Worm (Caenorhabditis elegans) whole organism, L4 larva: ENCODE results near the gene M116.5.

ENCODE experiments used
- F10B5.3 ChIP-seq: sonication (generic microtip); optimal IDR thresholded peaks from 2 replicates; lab custom pipeline; 2016; ENCODE audit warnings: mild to moderate bottlenecking, missing genetic modification characterization, missing compliant biosample characterization
- F37D6.2 ChIP-seq: sonication (generic microtip); optimal IDR thresholded peaks from 2 replicates; lab custom pipeline; 2016; ENCODE audit warnings: mild to moderate bottlenecking, missing genetic modification characterization, missing compliant biosample characterization
- T20F7.1 ChIP-seq: fragments of 200-800 bp; sonication (Bioruptor generic); optimal IDR thresholded peaks from 2 replicates; lab custom pipeline; 2018; ENCODE audit warnings: mild to moderate bottlenecking, missing genetic modification characterization, missing compliant biosample characterization
- Y105C5A.15 ChIP-seq: fragments of 200-800 bp; sonication (Bioruptor generic); IDR thresholded peaks from 2 replicates; pipeline ENCODE4 v1.3.6; 2022; ENCODE audit warnings: missing genetic modification characterization, missing compliant biosample characterization
- Y48G9A.11 ChIP-seq: fragments of 200-800 bp; sonication (Bioruptor generic); IDR thresholded peaks from 2 replicates; pipeline ENCODE4 v1.3.6; 2022; ENCODE audit warnings: missing genetic modification reagents, missing genetic modification characterization, missing compliant biosample characterization
- Y5F2A.4 ChIP-seq: fragments of 200-800 bp; sonication (Bioruptor generic); optimal IDR thresholded peaks from 2 replicates; lab custom pipeline; 2018; ENCODE audit warnings: mild to moderate bottlenecking, missing genetic modification characterization, missing compliant biosample characterization
- Y75B8A.6 ChIP-seq: fragments of 200-800 bp; sonication (Bioruptor generic); IDR thresholded peaks from 2 replicates; pipeline ENCODE4 v1.3.6; 2022; ENCODE audit warnings: missing genetic modification reagents, missing genetic modification characterization, missing compliant biosample characterization
- aly-2 ChIP-seq: sonication (generic microtip); optimal IDR thresholded peaks from 2 replicates; lab custom pipeline; 2018; ENCODE audit warnings: missing biosample characterization, missing genetic modification characterization
- ceh-20 ChIP-seq: fragments of 200-800 bp; sonication (Bioruptor generic); IDR thresholded peaks from 2 replicates; pipeline ENCODE4 v1.3.6; 2022; ENCODE audit warnings: missing genetic modification reagents, missing genetic modification characterization, missing compliant biosample characterization
- ceh-28 ChIP-seq: fragments of 150-350 bp; optimal IDR thresholded peaks from 2 replicates; lab custom pipeline; 2014; ENCODE audit warnings: missing biosample characterization, missing genetic modification reagents, missing genetic modification characterization
- ces-1 ChIP-seq: fragments of 150-350 bp; sonication (generic microtip); optimal IDR thresholded peaks from 4 replicates; lab custom pipeline; 2014; ENCODE audit warnings: missing biosample characterization, missing genetic modification reagents, missing genetic modification characterization
- cey-2 ChIP-seq: sonication (generic microtip); optimal IDR thresholded peaks from 3 replicates; lab custom pipeline; 2017; ENCODE audit warnings: missing genetic modification characterization, mild to moderate bottlenecking, missing compliant biosample characterization, antibody characterized with exemption, borderline replicate concordance; ENCODE audit not compliant: insufficient read depth
- daf-19 ChIP-seq: fragments of 200-800 bp; sonication (Bioruptor generic); conservative IDR thresholded peaks from 2 replicates; pipeline ENCODE4 v1.3.6; 2022; ENCODE audit warnings: missing genetic modification characterization, missing compliant biosample characterization
- daf-8 ChIP-seq: fragments of 200-800 bp; sonication (Bioruptor generic); IDR thresholded peaks from 2 replicates; pipeline ENCODE4 v1.3.6; 2022; ENCODE audit warnings: missing genetic modification characterization, missing compliant biosample characterization
- dmd-9 ChIP-seq: fragments of 200-800 bp; sonication (Bioruptor generic); IDR thresholded peaks from 2 replicates; pipeline ENCODE4 v1.3.6; 2022; ENCODE audit warnings: missing genetic modification reagents, missing genetic modification characterization, missing compliant biosample characterization
- dpl-1 ChIP-seq: fragments of 150-350 bp; optimal IDR thresholded peaks from 2 replicates; lab custom pipeline; 2014; ENCODE audit warnings: missing biosample characterization, missing genetic modification reagents, missing genetic modification characterization
- duxl-1 ChIP-seq: sonication (generic microtip); optimal IDR thresholded peaks from 2 replicates; lab custom pipeline; 2016; ENCODE audit warnings: mild to moderate bottlenecking, missing genetic modification characterization, moderate library complexity, missing compliant biosample characterization; ENCODE audit not compliant: poor library complexity
- dve-1 ChIP-seq: sonication (generic microtip); optimal IDR thresholded peaks from 2 replicates; lab custom pipeline; 2017; ENCODE audit warnings: antibody characterized with exemption, mild to moderate bottlenecking, missing genetic modification characterization, missing compliant biosample characterization; ENCODE audit not compliant: insufficient read depth
- hmg-1.1 ChIP-seq: fragments of 200-800 bp; sonication (Bioruptor generic); IDR thresholded peaks from 2 replicates; pipeline ENCODE4 v1.3.6; 2022; ENCODE audit warnings: missing genetic modification reagents, missing genetic modification characterization, missing compliant biosample characterization
- jun-1 ChIP-seq: fragments of 150-350 bp; optimal IDR thresholded peaks from 2 replicates; lab custom pipeline; 2014; ENCODE audit warnings: missing biosample characterization, missing genetic modification reagents, missing genetic modification characterization
- lim-7 ChIP-seq: fragments of 200-800 bp; sonication (Bioruptor generic); IDR thresholded peaks from 2 replicates; pipeline ENCODE4 v1.3.6; 2022; ENCODE audit warnings: missing genetic modification characterization, missing compliant biosample characterization
- lin-1 ChIP-seq: fragments of 200-800 bp; sonication (Bioruptor generic); IDR thresholded peaks from 2 replicates; pipeline ENCODE4 v1.3.6; 2022; ENCODE audit warnings: missing genetic modification reagents, missing genetic modification characterization, missing compliant biosample characterization
- lin-15B ChIP-seq: fragments of 150-350 bp; sonication (generic microtip); optimal IDR thresholded peaks from 3 replicates; lab custom pipeline; 2014; ENCODE audit warnings: missing biosample characterization, missing genetic modification characterization
- lin-29 ChIP-seq: fragments of 200-800 bp; sonication (Bioruptor generic); IDR thresholded peaks from 2 replicates; pipeline ENCODE4 v1.3.6; 2022; ENCODE audit warnings: missing genetic modification reagents, missing genetic modification characterization, missing compliant biosample characterization
- lin-38 ChIP-seq: fragments of 200-800 bp; sonication (Bioruptor generic); IDR thresholded peaks from 2 replicates; pipeline ENCODE4 v1.3.6; 2022; ENCODE audit warnings: missing genetic modification reagents, missing genetic modification characterization, missing compliant biosample characterization
- lsy-2 ChIP-seq, 2 experiments: fragments of 150-350 bp in 1 of 2; sonication (generic microtip) in 1 of 2; optimal IDR thresholded peaks; 2 replicates each; lab custom pipeline; 2014 to 2017; ENCODE audit warnings: missing biosample characterization in 2 of 2, missing genetic modification characterization in 2 of 2
- mdl-1 ChIP-seq, 2 experiments: fragments of 150-350 bp in 1 of 2; sonication (generic microtip) in 1 of 2; optimal IDR thresholded peaks; 2 replicates each; lab custom pipeline; 2014 to 2017; ENCODE audit warnings: missing biosample characterization in 2 of 2, missing genetic modification characterization in 2 of 2
- mdt-29 ChIP-seq: fragments of 200-800 bp; sonication (Bioruptor generic); IDR thresholded peaks from 2 replicates; pipeline ENCODE4 v1.3.6; 2022; ENCODE audit warnings: missing genetic modification reagents, missing genetic modification characterization, missing compliant biosample characterization
- mep-1 ChIP-seq: fragments of 150-350 bp; sonication (generic microtip); optimal IDR thresholded peaks from 3 replicates; lab custom pipeline; 2014; ENCODE audit warnings: missing biosample characterization, missing genetic modification characterization
- mxl-3 ChIP-seq: fragments of 200-800 bp; sonication (Bioruptor generic); optimal IDR thresholded peaks from 2 replicates; lab custom pipeline; 2018; ENCODE audit warnings: mild to moderate bottlenecking, missing genetic modification characterization, missing compliant biosample characterization
- nhr-11 ChIP-seq: fragments of 150-350 bp; optimal IDR thresholded peaks from 2 replicates; lab custom pipeline; 2014; ENCODE audit warnings: missing biosample characterization, missing genetic modification characterization
- nhr-111 ChIP-seq: fragments of 200-800 bp; sonication (Bioruptor generic); optimal IDR thresholded peaks from 2 replicates; lab custom pipeline; 2018; ENCODE audit warnings: mild to moderate bottlenecking, missing genetic modification characterization, missing compliant biosample characterization
- nhr-237 ChIP-seq: sonication (generic microtip); optimal IDR thresholded peaks from 2 replicates; lab custom pipeline; 2017; ENCODE audit warnings: missing biosample characterization, missing genetic modification characterization
- nhr-42 ChIP-seq: fragments of 200-800 bp; sonication (Bioruptor generic); IDR thresholded peaks from 2 replicates; pipeline ENCODE4 v1.3.6; 2022; ENCODE audit warnings: missing genetic modification characterization, missing compliant biosample characterization
- nhr-48 ChIP-seq: sonication (generic microtip); optimal IDR thresholded peaks from 2 replicates; lab custom pipeline; 2016; ENCODE audit warnings: mild to moderate bottlenecking, missing genetic modification characterization, missing compliant biosample characterization
- nhr-6 ChIP-seq: fragments of 150-350 bp; optimal IDR thresholded peaks from 2 replicates; lab custom pipeline; 2014; ENCODE audit warnings: missing biosample characterization, missing genetic modification characterization
- pha-4 ChIP-seq, 2 experiments: fragments of 150-350 bp in 1 of 2; fragments of 200-800 bp in 1 of 2; sonication (Bioruptor generic) in 1 of 2; IDR thresholded peaks in 1 of 2; optimal IDR thresholded peaks in 1 of 2; 2 replicates each; pipeline versions ENCODE4 v1.3.6 to Lab custom; 2014 to 2022; ENCODE audit warnings: missing genetic modification characterization in 2 of 2, missing genetic modification reagents in 2 of 2, missing biosample characterization in 1 of 2, missing compliant biosample characterization in 1 of 2
- pqm-1 ChIP-seq: sonication (generic microtip); optimal IDR thresholded peaks from 2 replicates; lab custom pipeline; 2017; ENCODE audit warnings: missing biosample characterization, missing genetic modification characterization
- rbr-2 ChIP-seq: sonication (generic microtip); optimal IDR thresholded peaks from 2 replicates; lab custom pipeline; 2016; ENCODE audit warnings: missing genotype, missing genetic modification characterization, missing compliant biosample characterization
- set-16 ChIP-seq: fragments of 200-800 bp; sonication (Bioruptor generic); IDR thresholded peaks from 2 replicates; pipeline ENCODE4 v1.3.6; 2022; ENCODE audit warnings: missing genetic modification reagents, missing genetic modification characterization, missing compliant biosample characterization
- snpc-1.2 ChIP-seq: fragments of 200-800 bp; sonication (Bioruptor generic); IDR thresholded peaks from 2 replicates; pipeline ENCODE4 v1.3.6; 2022; ENCODE audit warnings: missing genetic modification reagents, missing genetic modification characterization, missing compliant biosample characterization
- tra-1 ChIP-seq: fragments of 200-800 bp; sonication (Bioruptor generic); IDR thresholded peaks from 2 replicates; pipeline ENCODE4 v1.3.6; 2022; ENCODE audit warnings: missing genetic modification reagents, missing genetic modification characterization, missing compliant biosample characterization
- unc-130 ChIP-seq: sonication (generic microtip); optimal IDR thresholded peaks from 2 replicates; lab custom pipeline; 2016; ENCODE audit warnings: missing genetic modification reagents, missing genetic modification characterization, missing compliant biosample characterization
- unc-39 ChIP-seq: sonication (generic microtip); optimal IDR thresholded peaks from 2 replicates; lab custom pipeline; 2017; ENCODE audit warnings: missing biosample characterization, missing genetic modification characterization
- vab-7 ChIP-seq: fragments of 200-800 bp; sonication (Bioruptor generic); IDR thresholded peaks from 2 replicates; pipeline ENCODE4 v1.3.6; 2022; ENCODE audit warnings: missing genetic modification reagents, missing genetic modification characterization, missing compliant biosample characterization
- zag-1 ChIP-seq: fragments of 150-350 bp; optimal IDR thresholded peaks from 2 replicates; lab custom pipeline; 2014; ENCODE audit warnings: missing biosample characterization, missing genetic modification characterization
- zfp-2 ChIP-seq: sonication (generic microtip); optimal IDR thresholded peaks from 2 replicates; lab custom pipeline; 2016; ENCODE audit warnings: mild to moderate bottlenecking, missing genetic modification characterization, missing compliant biosample characterization
- zfp-3 ChIP-seq: fragments of 200-800 bp; sonication (Bioruptor generic); conservative IDR thresholded peaks from 2 replicates; pipeline ENCODE4 v1.3.6; 2022; ENCODE audit warnings: missing genetic modification reagents, missing genetic modification characterization, missing compliant biosample characterization
- zip-11 ChIP-seq: fragments of 200-800 bp; sonication (Bioruptor generic); IDR thresholded peaks from 2 replicates; pipeline ENCODE4 v1.3.6; 2022; ENCODE audit warnings: missing genetic modification characterization, missing compliant biosample characterization
- ztf-11 ChIP-seq: fragments of 150-350 bp; optimal IDR thresholded peaks from 2 replicates; lab custom pipeline; 2014; ENCODE audit warnings: missing biosample characterization, missing genetic modification characterization
- ztf-7 ChIP-seq: fragments of 150-350 bp; optimal IDR thresholded peaks from 2 replicates; lab custom pipeline; 2014; ENCODE audit warnings: missing biosample characterization, missing genetic modification characterization

Gene M116.5

ce11 chrIV:8432709-8433108, 11.8 kb upstream of the M116.5 start, which contains the start of the genes T26A8.4 and pdtf-1:
Gene T26A8.4 (minus strand): TSS chrIV:8432893.
Gene pdtf-1 (plus strand): TSS chrIV:8433038.
- TF ChIP-seq F37D6.2 (peak; percentile 56), cey-2 (tag; lab: Kevin White, UChicago) (no peak), snpc-1.2 (GFP tag; lab: Robert Waterston, UW) (peak; percentile 80), nhr-6 (peak; percentile 99), zip-11 (GFP tag; lab: Robert Waterston, UW) (no peak), F10B5.3 (tag; lab: Kevin White, UChicago) (peak; percentile 25), daf-19 (GFP tag; lab: Robert Waterston, UW) (no peak), lin-29 (GFP tag; lab: Robert Waterston, UW) (peak; percentile 70), pqm-1 (tag; lab: Kevin White, UChicago) (peak; percentile 20), nhr-111 (GFP tag; lab: Kevin White, UChicago) (no peak), hmg-1.1 (GFP tag; lab: Robert Waterston, UW) (peak; percentile 89), Y5F2A.4 (GFP tag; lab: Kevin White, UChicago) (peak; percentile 16), lim-7 (GFP tag; lab: Robert Waterston, UW) (no peak), Y48G9A.11 (GFP tag; lab: Robert Waterston, UW) (peak; percentile 81), lsy-2 (tag; optimal IDR thresholded peaks at IDR 0.05; lab: Kevin White, UChicago) (peak; percentile 99 to 100), nhr-237 (tag; lab: Kevin White, UChicago) (peak; percentile 52), vab-7 (peak; percentile 74; the same call in 1 of the 2 replicates), zfp-2 (tag; lab: Kevin White, UChicago) (peak; percentile 79), mdl-1 (tag; optimal IDR thresholded peaks at IDR 0.05; lab: Kevin White, UChicago) (peak; percentile 82 to 97), unc-130 (GFP tag; lab: Kevin White, UChicago) (peak; percentile 82), lin-38 (GFP tag; lab: Robert Waterston, UW) (peak; percentile 82), zag-1 (tag; lab: Kevin White, UChicago) (no peak), dmd-9 (peak; percentile 69), mep-1 (tag; lab: Kevin White, UChicago) (peak; percentile 95), ceh-20 (GFP tag; lab: Robert Waterston, UW) (peak; percentile 88), Y105C5A.15 (GFP tag; lab: Robert Waterston, UW) (no peak), pha-4 (GFP tag; IDR thresholded peaks at IDR 0.05; lab: Robert Waterston, UW) (peak; percentile 86), pha-4 (tag; optimal IDR thresholded peaks at IDR 0.05; lab: Kevin White, UChicago) (no peak), nhr-11 (tag; lab: Kevin White, UChicago) (peak; percentile 95), mdt-29 (peak; percentile 66), rbr-2 (tag; lab: Kevin White, UChicago) (peak; percentile 89), ztf-7 (peak; percentile 68), lin-1 (peak; percentile 58; the same call in 1 of the 2 replicates), ztf-11 (tag; lab: Kevin White, UChicago) (no peak), mxl-3 (GFP tag; lab: Kevin White, UChicago) (peak; percentile 75), nhr-48 (tag; lab: Kevin White, UChicago) (peak; percentile 63), unc-39 (tag; lab: Kevin White, UChicago) (no peak), nhr-42 (GFP tag; lab: Robert Waterston, UW) (peak; percentile 87), jun-1 (peak; percentile 68), duxl-1 (tag; lab: Kevin White, UChicago) (peak; percentile 75), aly-2 (tag; lab: Kevin White, UChicago) (no peak), zfp-3 (GFP tag; lab: Robert Waterston, UW) (peak; percentile 80), set-16 (peak; percentile 76), daf-8 (GFP tag; lab: Robert Waterston, UW) (no peak), dpl-1 (GFP tag; lab: Kevin White, UChicago) (peak; percentile 83), tra-1 (GFP tag; lab: Robert Waterston, UW) (peak; percentile 75), ceh-28 (tag; lab: Kevin White, UChicago) (no peak), lin-15B (tag; lab: Kevin White, UChicago) (peak; percentile 50), dve-1 (tag; lab: Kevin White, UChicago) (peak; percentile 98), Y75B8A.6 (GFP tag; lab: Robert Waterston, UW) (0 out of 2 replicates have a peak, but pooled peaks have one; percentile 79), T20F7.1 (GFP tag; lab: Kevin White, UChicago) (peak; percentile 80), ces-1 (GFP tag; lab: Kevin White, UChicago) (no peak)
